Fruit fly (Drosophila melanogaster): ENCODE data around the gene CG17219.
A peak's percentile ranks its signal among the peaks of the same experiment; 100 is the strongest.

Gene CG17219

dm6 chr2L:3058772-3059623 lies 29.9 kb downstream of the CG17219 start (continued):
- TF ChIP-seq bcd (GFP tag; optimal IDR thresholded peaks at IDR 0.05) (peak; percentile 21), CG11247 (GFP tag; IDR thresholded peaks at IDR 0.05) (peak; percentile 43; the same call in 1 of the 2 replicates), C15 (GFP tag; IDR thresholded peaks at IDR 0.05) (no peak), Antp (GFP tag; optimal IDR thresholded peaks at IDR 0.05) (peak; percentile 18), phol (tag; optimal IDR thresholded peaks at IDR 0.05) (no peak), CG18764 (GFP tag; optimal IDR thresholded peaks at IDR 0.05) (no peak), Optix (GFP tag; IDR thresholded peaks at IDR 0.05) (no peak), pho (GFP tag; optimal IDR thresholded peaks at IDR 0.05) (no peak), CG17829 (tag; optimal IDR thresholded peaks at IDR 0.05) (no peak), D19A (tag; optimal IDR thresholded peaks at IDR 0.05) (no peak), Trl (optimal IDR thresholded peaks at IDR 0.05) (peak; percentile 27 to 32), Trl (GFP tag; optimal IDR thresholded peaks at IDR 0.05) (no peak), CG16813 (GFP tag; IDR thresholded peaks at IDR 0.05; ENCODE audit: partially characterized antibody) (no peak), CHES-1-like (GFP tag; optimal IDR thresholded peaks at IDR 0.05) (peak; percentile 52), E2f1 (GFP tag; IDR thresholded peaks at IDR 0.05) (peak; percentile 35; the same call in 1 of the 2 replicates), HmgZ (tag; optimal IDR thresholded peaks at IDR 0.05) (peak; percentile 14), caup (GFP tag; optimal IDR thresholded peaks at IDR 0.05; ENCODE audit: severe bottlenecking) (peak; percentile 6), Hr3 (GFP tag; optimal IDR thresholded peaks at IDR 0.05) (no peak), CG10366 (GFP tag; IDR thresholded peaks at IDR 0.05) (peak; percentile 37), da (GFP tag; optimal IDR thresholded peaks at IDR 0.05) (no peak), tgo (GFP tag; IDR thresholded peaks at IDR 0.05) (no peak), gsb (GFP tag; IDR thresholded peaks at IDR 0.05) (no peak), PHDP (tag; optimal IDR thresholded peaks at IDR 0.05) (no peak), sug (tag; optimal IDR thresholded peaks at IDR 0.05) (peak; percentile 61), HmgD (GFP tag; optimal IDR thresholded peaks at IDR 0.05) (no peak), crc (GFP tag; optimal IDR thresholded peaks at IDR 0.05) (no peak), Atf6 (GFP tag; IDR thresholded peaks at IDR 0.05) (peak; percentile 62), Meics (GFP tag; optimal IDR thresholded peaks at IDR 0.05) (peak; percentile 61), CG12236 (GFP tag; optimal IDR thresholded peaks at IDR 0.05) (no peak), Sin3A (optimal IDR thresholded peaks at IDR 0.05) (no peak), CG14441 (GFP tag; IDR thresholded peaks at IDR 0.05) (no peak), CG12744 (GFP tag; optimal IDR thresholded peaks at IDR 0.05) (no peak), CG6272 (GFP tag; IDR thresholded peaks at IDR 0.05) (0 out of 2 replicates have a peak, but pooled peaks have one; percentile 22), crol (GFP tag; IDR thresholded peaks at IDR 0.05) (no peak), CG7987 (GFP tag; optimal IDR thresholded peaks at IDR 0.05) (no peak), run (tag; optimal IDR thresholded peaks at IDR 0.05) (no peak), sc (optimal IDR thresholded peaks at IDR 0.05) (no peak), sc (GFP tag; optimal IDR thresholded peaks at IDR 0.05) (no peak), slbo (GFP tag; IDR thresholded peaks at IDR 0.05) (peak; percentile 76), klu (GFP tag; IDR thresholded peaks at IDR 0.05) (no peak), CG10147 (GFP tag; optimal IDR thresholded peaks at IDR 0.05) (no peak), hbn (GFP tag; IDR thresholded peaks at IDR 0.05; ENCODE audit: partially characterized antibody) (no peak), CG2712 (tag; optimal IDR thresholded peaks at IDR 0.05) (no peak), ab (GFP tag; optimal IDR thresholded peaks at IDR 0.05) (no peak), Scr (GFP tag; IDR thresholded peaks at IDR 0.05; ENCODE audit: partially characterized antibody) (no peak), CG8089 (GFP tag; optimal IDR thresholded peaks at IDR 0.05) (no peak), btn (GFP tag; optimal IDR thresholded peaks at IDR 0.05) (no peak), Ravus (GFP tag; IDR thresholded peaks at IDR 0.05) (no peak), CG10565 (GFP tag; optimal IDR thresholded peaks at IDR 0.05) (no peak), CG2678 (tag; optimal IDR thresholded peaks at IDR 0.05) (peak; percentile 37), Ets65A (GFP tag) (no peak)

Measured in whole organism, embryonic.